Fruit fly (Drosophila melanogaster) whole organism, embryonic: ENCODE results near the gene CatB.

ENCODE experiments used
- Atf6 ChIP-seq: fragments of 200-800 bp; sonication (Bioruptor generic); IDR thresholded peaks from 2 replicates; pipeline ENCODE4 v1.3.6; 2022; ENCODE audit warnings: missing biosample characterization, missing genetic modification characterization
- B-H1 ChIP-seq: fragments of 200-800 bp; sonication (Bioruptor generic); IDR thresholded peaks from 3 replicates; pipeline ENCODE4 v1.3.6; 2022; ENCODE audit warnings: missing biosample characterization, missing genetic modification characterization
- Bteb2 ChIP-seq: fragments of 200-800 bp; sonication (Bioruptor generic); optimal IDR thresholded peaks from 2 replicates; lab custom pipeline; 2016; ENCODE audit warnings: missing biosample characterization, missing genetic modification characterization
- CG10431 ChIP-seq: fragments of 200-800 bp; sonication (Bioruptor generic); optimal IDR thresholded peaks from 3 replicates; lab custom pipeline; 2018; ENCODE audit warnings: missing biosample characterization, mild to moderate bottlenecking, missing genetic modification characterization
- CG10959 ChIP-seq: fragments of 200-800 bp; sonication (Bioruptor generic); IDR thresholded peaks from 2 replicates; pipeline ENCODE4 v1.3.6; 2022; ENCODE audit warnings: missing biosample characterization, missing genetic modification characterization
- CG11093 ChIP-seq: fragments of 200-800 bp; sonication (Bioruptor generic); IDR thresholded peaks from 3 replicates; pipeline ENCODE4 v1.3.6; 2022; ENCODE audit warnings: missing biosample characterization, missing genetic modification characterization
- CG11560 ChIP-seq: fragments of 200-800 bp; sonication (Bioruptor generic); IDR thresholded peaks from 3 replicates; pipeline ENCODE4 v1.3.6; 2022; ENCODE audit warnings: missing biosample characterization, missing genetic modification characterization
- CG12155 ChIP-seq: fragments of 200-800 bp; sonication (Bioruptor generic); optimal IDR thresholded peaks from 3 replicates; lab custom pipeline; 2016; ENCODE audit warnings: missing biosample characterization, missing genetic modification characterization
- CG14441 ChIP-seq: fragments of 200-800 bp; sonication (Bioruptor generic); IDR thresholded peaks from 2 replicates; pipeline ENCODE4 v1.3.6; 2022; ENCODE audit warnings: missing biosample characterization, missing genetic modification characterization
- CG1602 ChIP-seq: fragments of 200-800 bp; sonication (Bioruptor generic); optimal IDR thresholded peaks from 3 replicates; lab custom pipeline; 2016; ENCODE audit warnings: missing biosample characterization, missing genetic modification characterization
- CG18599 ChIP-seq: fragments of 200-800 bp; sonication (Bioruptor generic); optimal IDR thresholded peaks from 3 replicates; lab custom pipeline; 2017; ENCODE audit warnings: missing biosample characterization, missing genetic modification characterization, mild to moderate bottlenecking, moderate library complexity, missing genetic modification reagents
- CG2678 ChIP-seq: fragments of 200-800 bp; sonication (Bioruptor generic); optimal IDR thresholded peaks from 3 replicates; lab custom pipeline; 2019; ENCODE audit warnings: missing biosample characterization, mild to moderate bottlenecking, missing genetic modification characterization, moderate library complexity
- CG31224 ChIP-seq: fragments of 200-800 bp; sonication (Bioruptor generic); IDR thresholded peaks from 2 replicates; pipeline ENCODE4 v1.3.6; 2022; ENCODE audit warnings: missing biosample characterization, missing genetic modification characterization
- CG31365 ChIP-seq: fragments of 200-800 bp; sonication (Bioruptor generic); optimal IDR thresholded peaks from 2 replicates; lab custom pipeline; 2018; ENCODE audit warnings: missing biosample characterization, mild to moderate bottlenecking, missing genetic modification characterization
- CG3163 ChIP-seq: fragments of 200-800 bp; sonication (Bioruptor generic); optimal IDR thresholded peaks from 3 replicates; lab custom pipeline; 2016; ENCODE audit warnings: missing biosample characterization, missing genetic modification characterization
- CG33557 ChIP-seq: fragments of 200-800 bp; sonication (Bioruptor generic); optimal IDR thresholded peaks from 2 replicates; lab custom pipeline; 2019; ENCODE audit warnings: missing biosample characterization, mild to moderate bottlenecking, missing genetic modification characterization, moderate library complexity
- CG3407 ChIP-seq: fragments of 200-800 bp; sonication (Bioruptor generic); optimal IDR thresholded peaks from 2 replicates; lab custom pipeline; 2018; ENCODE audit warnings: missing biosample characterization, mild to moderate bottlenecking, missing genetic modification characterization
- CG6272 ChIP-seq: fragments of 200-800 bp; sonication (Bioruptor generic); IDR thresholded peaks from 2 replicates; pipeline ENCODE4 v1.3.6; 2022; ENCODE audit warnings: missing biosample characterization, missing genetic modification characterization
- CG7745 ChIP-seq: fragments of 200-800 bp; sonication (Bioruptor generic); optimal IDR thresholded peaks from 2 replicates; lab custom pipeline; 2018; ENCODE audit warnings: missing biosample characterization, mild to moderate bottlenecking, missing genetic modification characterization, moderate library complexity
- CG8089 ChIP-seq: fragments of 200-800 bp; sonication (Bioruptor generic); optimal IDR thresholded peaks from 3 replicates; lab custom pipeline; 2016; ENCODE audit warnings: missing biosample characterization, missing genetic modification characterization
- CG9797 ChIP-seq: fragments of 200-800 bp; sonication (Bioruptor generic); optimal IDR thresholded peaks from 3 replicates; lab custom pipeline; 2018; ENCODE audit warnings: missing biosample characterization, mild to moderate bottlenecking, missing genetic modification characterization
- Drgx ChIP-seq: fragments of 200-800 bp; sonication (Bioruptor generic); IDR thresholded peaks from 2 replicates; pipeline ENCODE4 v1.3.6; 2022; ENCODE audit warnings: missing biosample characterization, missing genetic modification characterization
- E2f2 ChIP-seq: fragments of 200-800 bp; sonication (Bioruptor generic); IDR thresholded peaks from 2 replicates; pipeline ENCODE4 v1.3.6; 2022; ENCODE audit warnings: missing biosample characterization, missing genetic modification characterization
- ERR ChIP-seq: fragments of 200-800 bp; sonication (Bioruptor generic); optimal IDR thresholded peaks from 2 replicates; lab custom pipeline; 2016; ENCODE audit warnings: missing biosample characterization, missing genetic modification characterization
- HHEX ChIP-seq: fragments of 200-800 bp; sonication (Bioruptor generic); optimal IDR thresholded peaks from 3 replicates; lab custom pipeline; 2017; ENCODE audit warnings: missing biosample characterization, mild to moderate bottlenecking, missing genetic modification characterization, missing genetic modification reagents
- HLHmδ ChIP-seq: fragments of 200-800 bp; sonication (Bioruptor generic); optimal IDR thresholded peaks from 2 replicates; lab custom pipeline; 2018; ENCODE audit warnings: missing biosample characterization, mild to moderate bottlenecking, missing genetic modification characterization, moderate library complexity
- Kr ChIP-seq: fragments of 200-800 bp; sonication (Bioruptor generic); optimal IDR thresholded peaks from 2 replicates; lab custom pipeline; 2017; ENCODE audit warnings: missing biosample characterization, mild to moderate bottlenecking, missing genetic modification characterization
- Lpt ChIP-seq: fragments of >200 bp; optimal IDR thresholded peaks from 2 replicates; lab custom pipeline; 2018; ENCODE audit warnings: missing biosample characterization, missing genetic modification characterization
- Nf-YB ChIP-seq: fragments of 200-800 bp; sonication (Bioruptor generic); optimal IDR thresholded peaks from 3 replicates; lab custom pipeline; 2019; ENCODE audit warnings: missing biosample characterization, mild to moderate bottlenecking, missing genetic modification characterization, moderate library complexity
- Nf-YC ChIP-seq: fragments of 200-800 bp; optimal IDR thresholded peaks from 3 replicates; lab custom pipeline; 2019; ENCODE audit warnings: missing biosample characterization, mild to moderate bottlenecking, missing genetic modification characterization, moderate library complexity
- Rfx ChIP-seq: fragments of 200-800 bp; sonication (Bioruptor generic); IDR thresholded peaks from 2 replicates; pipeline ENCODE4 v1.3.6; 2022; ENCODE audit warnings: missing biosample characterization, missing genetic modification characterization
- Sin3A ChIP-seq: fragments of >200 bp; optimal IDR thresholded peaks from 2 replicates; lab custom pipeline; 2018
- Sox100B ChIP-seq: fragments of 200-800 bp; sonication (Bioruptor generic); optimal IDR thresholded peaks from 3 replicates; lab custom pipeline; 2018; ENCODE audit warnings: missing biosample characterization, mild to moderate bottlenecking, missing genetic modification characterization
- amos ChIP-seq: fragments of 200-800 bp; sonication (Bioruptor generic); IDR thresholded peaks from 2 replicates; pipeline ENCODE4 v1.3.6; 2022; ENCODE audit warnings: missing biosample characterization, missing genetic modification characterization; ENCODE audit not compliant: partially characterized antibody
- ap ChIP-seq: fragments of 200-800 bp; sonication (Bioruptor generic); IDR thresholded peaks from 2 replicates; pipeline ENCODE4 v1.3.6; 2022; ENCODE audit warnings: missing biosample characterization, missing genetic modification characterization
- bcd ChIP-seq: fragments of 200-800 bp; sonication (Bioruptor generic); optimal IDR thresholded peaks from 2 replicates; lab custom pipeline; 2017; ENCODE audit warnings: missing biosample characterization, mild to moderate bottlenecking, missing genetic modification characterization
- emc ChIP-seq: fragments of 200-800 bp; sonication (Bioruptor generic); optimal IDR thresholded peaks from 2 replicates; lab custom pipeline; 2016; ENCODE audit warnings: missing biosample characterization, missing genetic modification characterization
- gem ChIP-seq: fragments of 200-800 bp; sonication (Bioruptor generic); optimal IDR thresholded peaks from 2 replicates; lab custom pipeline; 2019; ENCODE audit warnings: missing biosample characterization, mild to moderate bottlenecking, missing genetic modification characterization, moderate library complexity
- jing ChIP-seq: fragments of 200-800 bp; sonication (Bioruptor generic); optimal IDR thresholded peaks from 2 replicates; lab custom pipeline; 2018; ENCODE audit warnings: missing biosample characterization, mild to moderate bottlenecking, missing genetic modification characterization
- ken ChIP-seq: fragments of 200-800 bp; sonication (Bioruptor generic); IDR thresholded peaks from 3 replicates; pipeline ENCODE4 v1.3.6; 2022; ENCODE audit warnings: missing biosample characterization, missing genetic modification characterization
- klu ChIP-seq: fragments of 200-800 bp; sonication (Bioruptor generic); IDR thresholded peaks from 2 replicates; pipeline ENCODE4 v1.3.6; 2022; ENCODE audit warnings: missing biosample characterization, missing genetic modification characterization
- kni ChIP-seq: fragments of 200-800 bp; sonication (Bioruptor generic); optimal IDR thresholded peaks from 3 replicates; lab custom pipeline; 2017; ENCODE audit warnings: mild to moderate bottlenecking, missing biosample characterization, missing genetic modification reagents, missing genetic modification characterization
- knrl ChIP-seq: fragments of 200-800 bp; sonication (Bioruptor generic); IDR thresholded peaks from 3 replicates; pipeline ENCODE4 v1.3.6; 2022; ENCODE audit warnings: missing biosample characterization, missing genetic modification characterization; ENCODE audit not compliant: partially characterized antibody
- oc ChIP-seq: fragments of 200-800 bp; sonication (Bioruptor generic); optimal IDR thresholded peaks from 2 replicates; lab custom pipeline; 2018; ENCODE audit warnings: missing biosample characterization, mild to moderate bottlenecking, missing genetic modification characterization, moderate library complexity
- sens ChIP-seq: fragments of 200-800 bp; sonication (Bioruptor generic); peaks from one replicate; lab custom pipeline; 2016; ENCODE audit warnings: missing biosample characterization, missing genetic modification characterization
- shn ChIP-seq: fragments of 200-800 bp; sonication (Bioruptor generic); optimal IDR thresholded peaks from 3 replicates; lab custom pipeline; 2016; ENCODE audit warnings: missing biosample characterization, missing genetic modification characterization
- so ChIP-seq: fragments of 200-800 bp; sonication (Bioruptor generic); IDR thresholded peaks from 3 replicates; pipeline ENCODE4 v1.3.6; 2022; ENCODE audit warnings: missing biosample characterization, missing genetic modification characterization
- sr ChIP-seq: fragments of 200-800 bp; sonication (Bioruptor generic); IDR thresholded peaks from 3 replicates; pipeline ENCODE4 v1.3.6; 2022; ENCODE audit warnings: missing biosample characterization, missing genetic modification characterization
- tap ChIP-seq: fragments of 200-800 bp; optimal IDR thresholded peaks from 3 replicates; lab custom pipeline; 2019; ENCODE audit warnings: missing biosample characterization, mild to moderate bottlenecking, missing genetic modification characterization, moderate library complexity
- tgo ChIP-seq: fragments of 200-800 bp; sonication (Bioruptor generic); IDR thresholded peaks from 3 replicates; pipeline ENCODE4 v1.3.6; 2022; ENCODE audit warnings: missing biosample characterization, missing genetic modification characterization

Gene CatB

dm6 chr2L:8717618-8718336 is 12.4 kb downstream of the CatB start (continued):
- TF ChIP-seq gem (tag; lab: Kevin White, UChicago) (peak; percentile 97), CG33557 (GFP tag; lab: Kevin White, UChicago) (peak; percentile 82), Nf-YC (tag; lab: Kevin White, UChicago) (peak; percentile 80), Atf6 (GFP tag; lab: Robert Waterston, UW) (peak; percentile 91), CG6272 (GFP tag; lab: Robert Waterston, UW) (no peak), ken (GFP tag; lab: Robert Waterston, UW) (0 out of 3 replicates have a peak, but pooled peaks have one; percentile 47), tap (tag; lab: Kevin White, UChicago) (peak; percentile 80), CG11093 (0 out of 3 replicates have a peak, but pooled peaks have one; percentile 12), CG11560 (tag; lab: Robert Waterston, UW) (peak; percentile 77; the same call in 2 of the 3 replicates), HLHmδ (GFP tag; lab: Kevin White, UChicago) (peak; percentile 75), emc (GFP tag; lab: Kevin White, UChicago) (peak; percentile 36), knrl (GFP tag; lab: Robert Waterston, UW) (no peak), CG3407 (GFP tag; lab: Kevin White, UChicago) (peak; percentile 81), ERR (no peak), CG18599 (GFP tag; lab: Kevin White, UChicago) (peak; percentile 95), Rfx (GFP tag; lab: Robert Waterston, UW) (peak; percentile 85; the same call in 1 of the 2 replicates), CG31224 (GFP tag; lab: Robert Waterston, UW) (peak; percentile 76), Nf-YB (GFP tag; lab: Kevin White, UChicago) (peak; percentile 81), Lpt (GFP tag; lab: Kevin White, UChicago) (no peak), CG8089 (GFP tag; lab: Kevin White, UChicago) (peak; percentile 41), Kr (GFP tag; lab: Kevin White, UChicago) (no peak), CG3163 (GFP tag; lab: Kevin White, UChicago) (peak; percentile 83), HHEX (GFP tag; lab: Kevin White, UChicago) (peak; percentile 88), klu (GFP tag; lab: Robert Waterston, UW) (peak; percentile 83), E2f2 (GFP tag; lab: Robert Waterston, UW) (peak; percentile 59), so (GFP tag; lab: Robert Waterston, UW) (peak; percentile 64; the same call in 2 of the 3 replicates), sr (GFP tag; lab: Robert Waterston, UW) (peak; percentile 80), Sox100B (peak; percentile 94), CG10431 (GFP tag; lab: Kevin White, UChicago) (peak; percentile 63), CG2678 (tag; lab: Kevin White, UChicago) (peak; percentile 96), B-H1 (GFP tag; lab: Robert Waterston, UW) (peak; percentile 50), kni (GFP tag; lab: Kevin White, UChicago) (peak; percentile 71), oc (tag; lab: Kevin White, UChicago) (peak; percentile 86), CG12155 (GFP tag; lab: Kevin White, UChicago) (peak; percentile 87), tgo (GFP tag; lab: Robert Waterston, UW) (peak; percentile 86), bcd (peak; percentile 90), Bteb2 (GFP tag; lab: Kevin White, UChicago) (peak; percentile 65), CG9797 (GFP tag; lab: Kevin White, UChicago) (no peak), CG31365 (tag; lab: Kevin White, UChicago) (peak; percentile 19), CG1602 (peak; percentile 82), jing (GFP tag; lab: Kevin White, UChicago) (peak; percentile 43), Drgx (GFP tag; lab: Robert Waterston, UW) (peak; percentile 87), Sin3A (lab: Kevin White, UChicago) (no peak), ap (GFP tag; lab: Robert Waterston, UW) (peak; percentile 66), CG10959 (GFP tag; lab: Robert Waterston, UW) (no peak), sens (peak; percentile 91), amos (GFP tag; lab: Robert Waterston, UW) (no peak; the same call in 1 of the 2 replicates), CG14441 (GFP tag; lab: Robert Waterston, UW) (peak; percentile 65), CG7745 (tag; lab: Kevin White, UChicago) (peak; percentile 13), shn (peak; percentile 43)
